Worm (Caenorhabditis elegans): ENCODE results near the gene moc-6.

- TF ChIP-seq zim-3 (tag; optimal IDR thresholded peaks at IDR 0.05) (no peak), ztf-28 (GFP tag; IDR thresholded peaks at IDR 0.05) (no peak), hlh-12 (tag; optimal IDR thresholded peaks at IDR 0.05) (no peak), mel-28 (tag; optimal IDR thresholded peaks at IDR 0.05; ENCODE audit: borderline replicate concordance) (no peak), cebp-1 (GFP tag; IDR thresholded peaks at IDR 0.05) (no peak), cebp-1 (tag; optimal IDR thresholded peaks at IDR 0.05) (no peak), sea-2 (GFP tag; IDR thresholded peaks at IDR 0.05) (no peak), B0336.3 (GFP tag; IDR thresholded peaks at IDR 0.05) (no peak)
Observed at ce11 chrIII:5214162-5214561, 18.4 kb downstream of the moc-6 start.
